Fruit fly (Drosophila melanogaster): ENCODE results near the gene CG13693.

The CG13693 gene

DNA sequence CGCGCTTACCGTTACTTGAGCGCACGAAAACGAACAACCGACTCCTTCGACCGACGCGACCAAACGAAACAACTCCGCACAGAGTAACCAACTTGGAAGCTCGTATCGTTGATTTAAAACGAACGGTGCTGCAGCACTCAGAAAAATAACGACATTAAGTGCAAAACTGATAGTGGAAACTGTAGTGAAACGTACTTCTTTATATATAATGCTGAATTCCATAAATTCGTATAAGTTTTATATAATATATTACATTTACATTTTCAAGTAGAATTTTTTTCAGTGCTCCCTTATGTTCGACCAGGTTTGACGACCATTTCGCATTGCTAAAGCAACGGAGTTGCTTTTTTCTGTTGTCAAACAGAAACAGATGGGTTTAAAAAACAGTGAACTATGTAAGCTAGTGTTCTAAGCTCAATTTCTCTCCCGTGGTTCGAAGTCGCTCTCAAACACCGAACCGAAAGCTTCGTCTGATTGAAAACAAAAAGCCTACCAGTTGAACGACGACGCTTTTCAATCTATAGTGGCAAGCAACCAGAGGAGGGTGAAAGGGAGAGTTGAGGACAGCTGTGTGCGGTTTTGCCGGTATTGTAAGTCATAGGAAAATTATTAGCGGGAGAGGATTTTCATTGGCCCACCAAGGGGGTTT lies 35.3 kb downstream of the CG13693 start, which contains the start of gene CG17075 (continued):
- TF ChIP-seq Kr (GFP tag; optimal IDR thresholded peaks at IDR 0.05), result no peak
- TF ChIP-seq CG15514 (GFP tag; optimal IDR thresholded peaks at IDR 0.05), result peak; percentile 93
- TF ChIP-seq Fer1 (GFP tag; optimal IDR thresholded peaks at IDR 0.05), result peak; percentile 97
- peak; percentile 96 for TF ChIP-seq lmd (GFP tag; IDR thresholded peaks at IDR 0.05)
- TF ChIP-seq CG7928 (GFP tag; optimal IDR thresholded peaks at IDR 0.05), result peak; percentile 74
- TF ChIP-seq MTF-1 (GFP tag; optimal IDR thresholded peaks at IDR 0.05; ENCODE audit: borderline replicate concordance), result peak; percentile 69
- TF ChIP-seq CG18619 (GFP tag; optimal IDR thresholded peaks at IDR 0.05), result peak; percentile 94
- TF ChIP-seq zen (tag; optimal IDR thresholded peaks at IDR 0.05), result peak; percentile 75
- TF ChIP-seq org-1 (GFP tag; optimal IDR thresholded peaks at IDR 0.05), result peak; percentile 92
- TF ChIP-seq CG14965 (GFP tag; optimal IDR thresholded peaks at IDR 0.05; ENCODE audit: borderline replicate concordance), result no peak
- TF ChIP-seq CG10565 (GFP tag; optimal IDR thresholded peaks at IDR 0.05), result peak; percentile 66
- peak; percentile 88 for TF ChIP-seq CG10462 (GFP tag; optimal IDR thresholded peaks at IDR 0.05)
- TF ChIP-seq tin (GFP tag; optimal IDR thresholded peaks at IDR 0.05), result peak; percentile 94
- peak; percentile 78 for TF ChIP-seq tx (GFP tag; optimal IDR thresholded peaks at IDR 0.05)
- peak; percentile 40 for TF ChIP-seq nom (GFP tag; optimal IDR thresholded peaks at IDR 0.05)
- TF ChIP-seq chn (GFP tag; optimal IDR thresholded peaks at IDR 0.05), result peak; percentile 83
- peak; percentile 97 for TF ChIP-seq Dbx (GFP tag; IDR thresholded peaks at IDR 0.05)
- peak; percentile 76 for TF ChIP-seq Nf-YC (tag; optimal IDR thresholded peaks at IDR 0.05)
- TF ChIP-seq Dip2 (GFP tag; IDR thresholded peaks at IDR 0.05), result no peak; the same call in 1 of the 2 replicates
- peak; percentile 86 for TF ChIP-seq cas (GFP tag; IDR thresholded peaks at IDR 0.05)
- no peak for TF ChIP-seq CG33557 (GFP tag; optimal IDR thresholded peaks at IDR 0.05)
- TF ChIP-seq sens-2 (GFP tag; IDR thresholded peaks at IDR 0.05), result peak; percentile 82
- TF ChIP-seq E2f1 (GFP tag; IDR thresholded peaks at IDR 0.05), result peak; percentile 95
- TF ChIP-seq CG8089 (GFP tag; optimal IDR thresholded peaks at IDR 0.05), result peak; percentile 48
- TF ChIP-seq CG17829 (tag; optimal IDR thresholded peaks at IDR 0.05), result peak; percentile 89
- TF ChIP-seq CG15011 (GFP tag; optimal IDR thresholded peaks at IDR 0.05), result peak; percentile 88
- TF ChIP-seq prd (optimal IDR thresholded peaks at IDR 0.05), result no peak
- peak; percentile 95 for TF ChIP-seq prd (GFP tag; IDR thresholded peaks at IDR 0.05)
- TF ChIP-seq sima (GFP tag; optimal IDR thresholded peaks at IDR 0.05), result no peak
- peak; percentile 83 for TF ChIP-seq Poxn (GFP tag; IDR thresholded peaks at IDR 0.05)
- TF ChIP-seq Xrp1 (GFP tag; IDR thresholded peaks at IDR 0.05), result peak; percentile 94
- peak; percentile 94 for TF ChIP-seq CG6689 (GFP tag; IDR thresholded peaks at IDR 0.05)
- TF ChIP-seq Dad (GFP tag; optimal IDR thresholded peaks at IDR 0.05), result peak; percentile 82
- TF ChIP-seq hb (GFP tag; IDR thresholded peaks at IDR 0.05; ENCODE audit: partially characterized antibody), result no peak
- no peak for TF ChIP-seq chinmo (GFP tag; IDR thresholded peaks at IDR 0.05; ENCODE audit: partially characterized antibody)
- peak; percentile 94 for TF ChIP-seq gcm (GFP tag; optimal IDR thresholded peaks at IDR 0.05)
- TF ChIP-seq Mrtf (GFP tag; IDR thresholded peaks at IDR 0.05), result peak; percentile 92
- TF ChIP-seq CG1832 (GFP tag; optimal IDR thresholded peaks at IDR 0.05), result no peak
- peak; percentile 77 for TF ChIP-seq zf30C (GFP tag; optimal IDR thresholded peaks at IDR 0.05)
- TF ChIP-seq CG14441 (GFP tag; IDR thresholded peaks at IDR 0.05), result peak; percentile 95
- no peak for TF ChIP-seq Tbp (GFP tag; optimal IDR thresholded peaks at IDR 0.05)
- peak; percentile 96 for TF ChIP-seq CG10147 (GFP tag; optimal IDR thresholded peaks at IDR 0.05)
- TF ChIP-seq Bdp1 (GFP tag; optimal IDR thresholded peaks at IDR 0.05), result peak; percentile 77
- TF ChIP-seq sisA (GFP tag; IDR thresholded peaks at IDR 0.05), result peak; percentile 92
- peak; percentile 83 for TF ChIP-seq salm (tag; optimal IDR thresholded peaks at IDR 0.05)
- peak; percentile 80 for TF ChIP-seq CG34376 (GFP tag; optimal IDR thresholded peaks at IDR 0.05)
- peak; percentile 91 for TF ChIP-seq phol (tag; optimal IDR thresholded peaks at IDR 0.05)
- peak; percentile 87 for TF ChIP-seq CG31224 (GFP tag; IDR thresholded peaks at IDR 0.05)
- TF ChIP-seq dysf (GFP tag; IDR thresholded peaks at IDR 0.05), result peak; percentile 98
- TF ChIP-seq CG4282 (GFP tag; optimal IDR thresholded peaks at IDR 0.05), result no peak
- peak; percentile 96 for TF ChIP-seq sens (GFP tag)

Data from whole organism, embryonic.